Worm (Caenorhabditis elegans): ENCODE measurements around the gene subs-4.

Gene subs-4

ce11 chrIII:11381922-11382321, at the start of gene subs-4:
Gene subs-4, plus strand, starts transcription at chrIII:11382222.
- TF ChIP-seq flt-1 (GFP tag; IDR thresholded peaks at IDR 0.05) (no peak), T22C8.4 (GFP tag; IDR thresholded peaks at IDR 0.05) (no peak), tab-1 (GFP tag; IDR thresholded peaks at IDR 0.05) (no peak), med-1 (GFP tag; optimal IDR thresholded peaks at IDR 0.05; ENCODE audit: insufficient read depth) (no peak), ztf-29 (GFP tag; IDR thresholded peaks at IDR 0.05) (no peak)

DNA sequence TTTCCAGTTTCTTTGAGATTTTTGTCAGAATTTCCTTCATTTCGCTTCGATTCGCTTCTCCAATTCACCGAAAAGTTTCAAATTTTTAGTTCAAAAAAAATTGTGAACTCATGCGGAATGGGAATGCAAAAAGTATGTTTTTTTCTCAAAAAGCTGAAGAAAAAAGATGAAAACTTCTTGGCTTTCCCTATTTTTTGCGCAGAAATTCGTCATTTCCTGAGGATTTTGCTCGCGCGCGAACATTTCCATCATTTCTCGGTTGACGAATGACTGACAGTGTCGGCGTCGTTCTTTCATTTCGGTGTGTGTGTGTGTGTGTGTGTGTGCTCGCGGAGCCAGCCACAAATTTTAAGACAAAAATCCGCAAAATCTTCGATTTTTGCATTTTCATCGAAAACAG, 49.7 kb upstream of the subs-4 start:
- TF ChIP-seq tab-1 (GFP tag; IDR thresholded peaks at IDR 0.05), result no peak
- no peak for TF ChIP-seq med-1 (GFP tag; optimal IDR thresholded peaks at IDR 0.05; ENCODE audit: insufficient read depth)
- no peak for TF ChIP-seq ztf-29 (GFP tag; IDR thresholded peaks at IDR 0.05)
- no peak for TF ChIP-seq ref-1 (GFP tag; conservative IDR thresholded peaks at IDR 0.05)
- TF ChIP-seq T22C8.4 (GFP tag; IDR thresholded peaks at IDR 0.05), result no peak
- no peak for TF ChIP-seq cog-1 (tag; optimal IDR thresholded peaks at IDR 0.05)
- no peak for TF ChIP-seq klf-2 (GFP tag; conservative IDR thresholded peaks at IDR 0.05)
- no peak for TF ChIP-seq ztf-23 (GFP tag; IDR thresholded peaks at IDR 0.05)
- no peak for TF ChIP-seq flt-1 (GFP tag; IDR thresholded peaks at IDR 0.05)

DNA sequence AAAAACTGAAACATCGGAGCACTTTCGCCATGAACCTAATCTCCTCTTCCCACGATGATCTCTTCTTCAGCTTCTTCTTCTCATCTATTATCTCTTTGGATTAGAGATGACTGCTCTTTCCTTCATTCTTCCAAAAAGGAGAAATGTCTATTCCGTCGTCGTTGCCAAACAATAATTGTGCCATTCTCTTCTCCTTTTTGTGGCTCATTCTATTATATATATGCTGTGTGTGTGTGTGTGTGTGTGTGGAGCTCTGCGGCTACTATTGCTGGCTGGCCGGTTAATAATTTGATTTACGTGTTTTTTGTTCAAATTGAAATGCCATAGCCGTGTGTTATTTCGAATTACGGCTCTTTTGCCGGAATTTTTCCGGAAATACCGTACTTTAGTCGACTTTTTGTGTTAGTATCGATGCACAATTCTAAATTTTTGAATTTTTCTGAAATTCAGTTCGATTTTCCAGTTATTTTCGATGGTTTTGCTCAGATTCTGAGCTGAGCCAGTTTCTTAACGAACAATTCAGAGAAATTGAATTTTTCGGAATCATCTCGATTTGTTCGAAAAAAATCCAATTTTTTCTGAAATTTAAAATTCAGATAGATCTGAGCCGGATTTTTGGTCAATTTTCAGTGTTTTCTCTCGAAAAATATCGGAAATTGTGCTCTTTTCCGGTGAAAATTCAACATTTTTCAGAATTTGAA, 48.8 kb upstream of the subs-4 start, which contains the start of gene T28D6.5:
Gene T28D6.5 (plus strand): TSS at position 651 of the 701 bp plus-strand sequence.
- no peak for TF ChIP-seq ref-1 (GFP tag; conservative IDR thresholded peaks at IDR 0.05)
- no peak for TF ChIP-seq ztf-23 (GFP tag; IDR thresholded peaks at IDR 0.05)
- no peak for TF ChIP-seq ztf-29 (GFP tag; IDR thresholded peaks at IDR 0.05)
- no peak for TF ChIP-seq flt-1 (GFP tag; IDR thresholded peaks at IDR 0.05)
- TF ChIP-seq T22C8.4 (GFP tag; IDR thresholded peaks at IDR 0.05), result no peak
- no peak for TF ChIP-seq tab-1 (GFP tag; IDR thresholded peaks at IDR 0.05)
- TF ChIP-seq med-1 (GFP tag; optimal IDR thresholded peaks at IDR 0.05; ENCODE audit: insufficient read depth), result no peak
- no peak for TF ChIP-seq cog-1 (tag; optimal IDR thresholded peaks at IDR 0.05)
- no peak for TF ChIP-seq klf-2 (GFP tag; conservative IDR thresholded peaks at IDR 0.05)

DNA sequence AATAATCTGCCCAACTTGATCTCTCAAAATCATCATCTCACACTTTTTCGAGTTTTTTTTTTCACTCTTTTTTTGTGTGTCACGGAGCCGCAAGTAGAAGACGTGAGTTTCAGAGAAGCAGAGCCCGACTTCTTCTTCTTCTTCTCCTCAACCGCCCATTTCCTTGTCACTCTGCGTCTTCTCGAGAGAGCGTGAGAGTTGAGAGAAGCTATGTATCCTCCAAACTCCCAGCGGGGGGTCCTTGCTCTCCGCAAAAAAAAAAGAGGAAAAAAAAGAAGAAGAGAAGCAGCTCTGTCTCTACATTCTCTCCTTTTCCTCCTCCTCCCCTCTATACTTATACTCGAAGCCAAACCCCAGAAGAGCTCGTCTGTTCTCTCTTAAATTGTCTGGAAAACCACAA, 47.7 kb upstream of the subs-4 start:
- TF ChIP-seq cog-1 (tag; optimal IDR thresholded peaks at IDR 0.05) (no peak), flt-1 (GFP tag; IDR thresholded peaks at IDR 0.05) (0 out of 2 replicates have a peak, but pooled peaks have one; percentile 11)

- TF ChIP-seq ref-1 (GFP tag; conservative IDR thresholded peaks at IDR 0.05) (no peak), ztf-23 (GFP tag; IDR thresholded peaks at IDR 0.05) (no peak), T22C8.4 (GFP tag; IDR thresholded peaks at IDR 0.05) (no peak), tab-1 (GFP tag; IDR thresholded peaks at IDR 0.05) (no peak), flt-1 (GFP tag; IDR thresholded peaks at IDR 0.05) (no peak), med-1 (GFP tag; optimal IDR thresholded peaks at IDR 0.05; ENCODE audit: insufficient read depth) (no peak), klf-2 (GFP tag; conservative IDR thresholded peaks at IDR 0.05) (no peak), cog-1 (tag; optimal IDR thresholded peaks at IDR 0.05) (no peak), ztf-29 (GFP tag; IDR thresholded peaks at IDR 0.05) (no peak)
These were observed 46.0 kb upstream of the subs-4 start for ce11 chrIII:11336072-11336471.

ce11 chrIII:11337627-11338026, 44.4 kb upstream of the subs-4 start:
- TF ChIP-seq cog-1 (tag; optimal IDR thresholded peaks at IDR 0.05) (no peak), ztf-29 (GFP tag; IDR thresholded peaks at IDR 0.05) (no peak), tab-1 (GFP tag; IDR thresholded peaks at IDR 0.05) (no peak), T22C8.4 (GFP tag; IDR thresholded peaks at IDR 0.05) (no peak), ref-1 (GFP tag; conservative IDR thresholded peaks at IDR 0.05) (no peak), klf-2 (GFP tag; conservative IDR thresholded peaks at IDR 0.05) (no peak), flt-1 (GFP tag; IDR thresholded peaks at IDR 0.05) (no peak), med-1 (GFP tag; optimal IDR thresholded peaks at IDR 0.05; ENCODE audit: insufficient read depth) (no peak), ztf-23 (GFP tag; IDR thresholded peaks at IDR 0.05) (no peak)

DNA sequence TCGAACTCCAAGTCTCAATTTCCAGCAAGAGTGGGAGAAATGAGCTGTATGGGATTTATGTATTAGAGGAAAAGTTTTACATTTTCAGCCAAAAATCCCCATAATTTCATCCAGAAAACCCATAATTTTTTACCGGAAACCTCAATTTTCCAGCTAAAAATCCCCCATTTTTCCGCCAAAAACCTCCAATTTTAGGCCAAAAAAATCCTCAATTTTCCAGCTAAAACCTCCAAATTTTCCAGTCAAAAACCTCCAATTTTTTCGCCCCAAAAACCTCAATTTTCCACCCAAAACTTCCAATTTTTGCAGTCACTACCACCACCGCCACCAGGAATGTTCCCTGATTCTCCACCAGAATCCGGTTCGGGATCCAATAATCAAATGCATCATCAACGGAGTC, 40.6 kb upstream of the subs-4 start:
- TF ChIP-seq T22C8.4 (GFP tag; IDR thresholded peaks at IDR 0.05), result no peak
- TF ChIP-seq tab-1 (GFP tag; IDR thresholded peaks at IDR 0.05), result no peak
- TF ChIP-seq flt-1 (GFP tag; IDR thresholded peaks at IDR 0.05), result no peak
- no peak for TF ChIP-seq ref-1 (GFP tag; conservative IDR thresholded peaks at IDR 0.05)
- no peak for TF ChIP-seq ztf-29 (GFP tag; IDR thresholded peaks at IDR 0.05)
- TF ChIP-seq klf-2 (GFP tag; conservative IDR thresholded peaks at IDR 0.05), result no peak
- TF ChIP-seq cog-1 (tag; optimal IDR thresholded peaks at IDR 0.05), result no peak
- TF ChIP-seq ztf-23 (GFP tag; IDR thresholded peaks at IDR 0.05), result no peak
- no peak for TF ChIP-seq med-1 (GFP tag; optimal IDR thresholded peaks at IDR 0.05; ENCODE audit: insufficient read depth)

DNA sequence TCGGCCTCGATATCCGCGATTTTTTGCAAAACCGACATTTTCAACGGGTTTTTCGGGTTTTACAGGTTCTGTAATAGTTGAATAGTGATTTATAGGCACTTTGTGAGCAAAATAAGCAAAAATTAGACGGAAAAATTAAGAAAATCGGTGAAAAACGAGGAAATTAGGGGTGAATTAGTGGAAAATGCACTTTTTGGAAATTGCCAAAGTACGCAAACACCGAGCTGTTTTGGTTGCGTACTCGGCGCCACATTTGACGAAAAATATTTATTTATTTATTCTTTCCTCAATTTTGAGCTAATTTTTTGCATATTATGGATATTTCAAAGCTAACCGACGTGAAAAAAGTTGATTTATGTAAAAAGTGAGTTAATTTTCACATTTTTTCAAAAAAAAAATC, 39.0 kb upstream of the subs-4 start, which contains the start of the genes T28D6.6 and pen-2:
Gene T28D6.6 (minus strand): TSS at position 68 of the 400 bp plus-strand sequence.
Gene pen-2 (plus strand): TSS at position 282 of the 400 bp plus-strand sequence.
- TF ChIP-seq cog-1 (tag; optimal IDR thresholded peaks at IDR 0.05) (no peak), ztf-29 (GFP tag; IDR thresholded peaks at IDR 0.05) (no peak), T22C8.4 (GFP tag; IDR thresholded peaks at IDR 0.05) (no peak), tab-1 (GFP tag; IDR thresholded peaks at IDR 0.05) (no peak), flt-1 (GFP tag; IDR thresholded peaks at IDR 0.05) (no peak), med-1 (GFP tag; optimal IDR thresholded peaks at IDR 0.05; ENCODE audit: insufficient read depth) (no peak), ref-1 (GFP tag; conservative IDR thresholded peaks at IDR 0.05) (no peak), klf-2 (GFP tag; conservative IDR thresholded peaks at IDR 0.05) (no peak), ztf-23 (GFP tag; IDR thresholded peaks at IDR 0.05) (no peak)

DNA sequence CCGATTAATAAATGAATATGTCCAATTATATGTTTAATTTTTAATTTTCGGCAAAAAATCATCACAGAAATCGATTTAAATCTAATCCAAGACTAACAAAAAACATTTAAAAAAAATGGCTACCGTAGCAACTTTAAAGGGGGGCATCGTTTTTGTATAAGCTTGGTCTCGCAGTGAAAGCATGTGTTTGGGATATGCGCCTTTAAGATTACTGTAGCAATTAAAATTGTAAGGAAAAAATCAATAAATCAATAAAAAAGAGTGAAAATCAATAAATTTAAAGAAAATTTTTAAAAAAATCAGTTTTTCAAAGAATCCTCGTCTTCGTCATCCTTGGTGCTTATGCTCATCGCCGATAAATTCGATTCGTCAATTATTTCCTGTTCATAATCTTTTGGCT, 37.9 kb upstream of the subs-4 start:
- TF ChIP-seq T22C8.4 (GFP tag; IDR thresholded peaks at IDR 0.05), result no peak
- no peak for TF ChIP-seq med-1 (GFP tag; optimal IDR thresholded peaks at IDR 0.05; ENCODE audit: insufficient read depth)
- no peak for TF ChIP-seq cog-1 (tag; optimal IDR thresholded peaks at IDR 0.05)
- TF ChIP-seq flt-1 (GFP tag; IDR thresholded peaks at IDR 0.05), result no peak
- no peak for TF ChIP-seq ztf-29 (GFP tag; IDR thresholded peaks at IDR 0.05)
- TF ChIP-seq tab-1 (GFP tag; IDR thresholded peaks at IDR 0.05), result no peak
- TF ChIP-seq ztf-23 (GFP tag; IDR thresholded peaks at IDR 0.05), result no peak
- TF ChIP-seq ref-1 (GFP tag; conservative IDR thresholded peaks at IDR 0.05), result no peak
- no peak for TF ChIP-seq klf-2 (GFP tag; conservative IDR thresholded peaks at IDR 0.05)

- no peak for TF ChIP-seq cog-1 (tag; optimal IDR thresholded peaks at IDR 0.05)
These were observed 35.6 kb upstream of the subs-4 start, which contains the start of gene T28D6.7 for ce11 chrIII:11346383-11346782. Gene T28D6.7, minus strand, starts transcription at chrIII:11346483.

Data from whole organism, midembryonic.